Fruit fly (Drosophila melanogaster): ENCODE results near the gene mamo.

Gene mamo

DNA sequence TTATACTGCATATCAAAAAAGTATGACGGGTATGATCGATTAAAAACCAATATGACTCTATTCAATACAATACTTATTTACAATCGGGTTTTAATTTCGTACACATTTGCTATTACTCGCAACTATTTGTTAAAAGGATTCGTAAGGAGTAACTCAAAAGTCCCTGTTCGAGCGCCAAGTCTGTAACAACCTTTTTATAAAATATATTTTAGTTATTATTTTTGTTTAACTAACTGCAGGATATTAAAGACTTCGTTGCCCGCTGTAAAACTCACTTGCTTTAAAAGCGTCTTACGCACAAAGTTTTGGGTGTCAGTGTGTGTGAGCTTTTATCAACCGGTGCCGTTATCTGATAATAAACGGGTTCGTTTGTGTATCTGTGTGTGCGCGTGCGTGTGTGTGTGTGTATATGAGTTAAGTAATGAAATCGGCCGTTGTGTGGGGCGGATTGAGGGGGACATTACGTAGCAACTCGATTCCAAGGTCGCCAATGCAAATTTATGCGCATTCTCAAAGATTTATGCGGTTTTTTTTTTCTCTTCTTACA is 99.4 kb downstream of the mamo start:
- TF ChIP-seq ovo (GFP tag; optimal IDR thresholded peaks at IDR 0.05): peak; percentile 89
- peak; percentile 30 for TF ChIP-seq CG7101 (tag; optimal IDR thresholded peaks at IDR 0.05)
- peak; percentile 31 for TF ChIP-seq CG14711 (tag; optimal IDR thresholded peaks at IDR 0.05)
- TF ChIP-seq Mnt (GFP tag; optimal IDR thresholded peaks at IDR 0.05): no peak
- TF ChIP-seq CG7045 (GFP tag; optimal IDR thresholded peaks at IDR 0.05): no peak
- no peak for TF ChIP-seq cnc (optimal IDR thresholded peaks at IDR 0.05)
- no peak for TF ChIP-seq cic (GFP tag; optimal IDR thresholded peaks at IDR 0.05)
- TF ChIP-seq Crg-1 (GFP tag; optimal IDR thresholded peaks at IDR 0.05): no peak
- TF ChIP-seq CG11617 (GFP tag; optimal IDR thresholded peaks at IDR 0.05): no peak
- TF ChIP-seq Hr96 (GFP tag; optimal IDR thresholded peaks at IDR 0.05): no peak

DNA sequence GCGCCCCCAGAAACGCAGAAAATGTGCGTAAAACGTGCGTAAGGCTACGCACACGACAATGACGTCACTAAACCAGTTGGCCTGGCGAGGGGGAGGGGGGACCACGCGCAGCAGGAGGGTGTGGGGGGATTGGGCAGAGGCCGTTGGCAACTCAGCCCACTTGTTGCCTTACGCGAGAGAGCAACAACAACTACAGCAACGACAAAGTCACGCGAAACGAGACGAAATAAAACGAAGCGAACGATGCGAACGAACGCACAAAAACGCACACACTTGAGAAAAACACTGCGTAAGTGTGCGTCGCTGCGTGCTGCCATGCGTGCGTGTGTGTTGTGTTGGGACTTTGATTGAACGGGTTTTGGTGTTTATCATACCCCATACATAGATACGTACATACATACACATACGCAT is 99.9 kb downstream of the mamo start:
- TF ChIP-seq kay (GFP tag; ENCODE audit: borderline replicate concordance) (peak; percentile 25), pad (GFP tag; optimal IDR thresholded peaks at IDR 0.05) (no peak), Crg-1 (GFP tag; optimal IDR thresholded peaks at IDR 0.05) (no peak)

DNA sequence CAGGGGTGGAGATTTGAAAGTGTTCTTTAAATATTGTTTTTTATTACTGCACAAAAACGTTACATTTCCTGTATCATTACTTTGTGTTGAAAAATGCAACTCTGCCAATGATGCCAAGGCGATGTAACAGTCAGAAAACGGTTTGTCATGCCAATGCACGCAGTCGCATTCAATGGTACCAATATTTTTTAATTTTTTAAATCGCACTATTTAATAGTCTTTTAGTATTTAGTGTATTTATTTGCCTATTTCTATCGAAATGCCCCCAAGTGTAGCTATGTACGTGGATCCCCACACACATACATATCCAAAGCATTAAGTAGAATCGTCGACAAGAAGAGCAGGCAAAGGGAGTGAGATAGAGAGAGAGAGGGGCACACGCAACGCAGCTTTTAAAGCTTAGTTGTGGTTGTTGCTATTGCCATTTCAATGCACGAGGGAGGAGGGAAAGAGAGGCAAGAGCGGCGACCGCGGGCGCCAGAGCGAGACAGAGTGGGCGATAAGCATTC is 101.1 kb downstream of the mamo start:
- TF ChIP-seq CG12768 (GFP tag; optimal IDR thresholded peaks at IDR 0.05): peak; percentile 17
- TF ChIP-seq CG1620 (GFP tag; optimal IDR thresholded peaks at IDR 0.05): no peak
- TF ChIP-seq Hr96 (GFP tag; optimal IDR thresholded peaks at IDR 0.05): peak; percentile 55
- TF ChIP-seq kay (GFP tag; ENCODE audit: borderline replicate concordance): no peak
- TF ChIP-seq cic (GFP tag; optimal IDR thresholded peaks at IDR 0.05): no peak
- TF ChIP-seq toe (GFP tag; optimal IDR thresholded peaks at IDR 0.05): peak; percentile 24
- TF ChIP-seq cnc (optimal IDR thresholded peaks at IDR 0.05): no peak
- peak; percentile 77 for TF ChIP-seq CG7045 (GFP tag; optimal IDR thresholded peaks at IDR 0.05)
- TF ChIP-seq Mnt (GFP tag; optimal IDR thresholded peaks at IDR 0.05): peak; percentile 51
- peak; percentile 45 for TF ChIP-seq CG5204 (GFP tag; optimal IDR thresholded peaks at IDR 0.05)
- TF ChIP-seq CG14711 (tag; optimal IDR thresholded peaks at IDR 0.05): peak; percentile 62
- TF ChIP-seq Crg-1 (GFP tag; optimal IDR thresholded peaks at IDR 0.05): no peak
- peak; percentile 52 for TF ChIP-seq tj (GFP tag; optimal IDR thresholded peaks at IDR 0.05)
- peak; percentile 50 for TF ChIP-seq CG11617 (GFP tag; optimal IDR thresholded peaks at IDR 0.05)
- TF ChIP-seq Clk (GFP tag; optimal IDR thresholded peaks at IDR 0.05): no peak
- peak; percentile 62 for TF ChIP-seq CG7101 (tag; optimal IDR thresholded peaks at IDR 0.05)
- TF ChIP-seq ovo (GFP tag; optimal IDR thresholded peaks at IDR 0.05): no peak
- TF ChIP-seq CG33017 (tag; optimal IDR thresholded peaks at IDR 0.05): peak; percentile 28
- TF ChIP-seq pad (GFP tag; optimal IDR thresholded peaks at IDR 0.05): peak; percentile 47
- no peak for TF ChIP-seq bab1 (GFP tag; optimal IDR thresholded peaks at IDR 0.05)

DNA sequence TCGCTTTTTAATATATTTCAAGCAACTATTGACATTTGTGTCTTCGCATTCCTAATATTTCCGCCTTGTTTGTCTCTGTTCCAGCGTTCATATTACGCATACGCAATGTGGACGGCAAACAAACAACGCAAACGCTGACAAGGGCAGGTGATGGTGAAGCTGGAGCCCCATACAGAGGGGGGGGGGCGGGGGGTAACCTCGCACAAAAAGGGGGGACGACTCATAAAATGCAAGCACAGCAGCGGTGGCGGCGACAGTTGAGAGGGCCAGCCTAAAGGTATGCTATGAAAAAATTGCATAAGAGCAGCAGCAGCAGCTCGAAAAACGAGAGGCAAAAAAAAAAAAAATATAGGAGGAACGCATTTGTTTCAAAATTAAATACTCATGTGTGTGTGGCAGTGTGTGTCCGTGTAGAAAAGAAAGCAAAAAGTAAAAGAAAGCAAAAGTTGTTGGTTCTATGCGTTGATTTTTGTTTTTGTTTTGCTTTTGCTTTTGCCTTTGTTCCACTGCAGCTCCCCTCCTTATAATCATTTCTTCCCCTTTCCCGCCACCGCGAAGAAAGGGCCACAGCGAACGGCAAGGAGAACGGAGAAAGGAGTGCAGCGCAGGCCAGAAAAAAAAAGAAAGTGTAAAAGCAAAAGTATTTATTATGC is 111.0 kb downstream of the mamo start:
- TF ChIP-seq cic (GFP tag; optimal IDR thresholded peaks at IDR 0.05): no peak
- TF ChIP-seq bab1 (GFP tag; optimal IDR thresholded peaks at IDR 0.05): no peak
- no peak for TF ChIP-seq Mnt (GFP tag; optimal IDR thresholded peaks at IDR 0.05)
- no peak for TF ChIP-seq CG7045 (GFP tag; optimal IDR thresholded peaks at IDR 0.05)
- TF ChIP-seq ovo (GFP tag; optimal IDR thresholded peaks at IDR 0.05): no peak
- peak; percentile 69 for TF ChIP-seq tj (GFP tag; optimal IDR thresholded peaks at IDR 0.05)
- no peak for TF ChIP-seq CG12768 (GFP tag; optimal IDR thresholded peaks at IDR 0.05)

DNA sequence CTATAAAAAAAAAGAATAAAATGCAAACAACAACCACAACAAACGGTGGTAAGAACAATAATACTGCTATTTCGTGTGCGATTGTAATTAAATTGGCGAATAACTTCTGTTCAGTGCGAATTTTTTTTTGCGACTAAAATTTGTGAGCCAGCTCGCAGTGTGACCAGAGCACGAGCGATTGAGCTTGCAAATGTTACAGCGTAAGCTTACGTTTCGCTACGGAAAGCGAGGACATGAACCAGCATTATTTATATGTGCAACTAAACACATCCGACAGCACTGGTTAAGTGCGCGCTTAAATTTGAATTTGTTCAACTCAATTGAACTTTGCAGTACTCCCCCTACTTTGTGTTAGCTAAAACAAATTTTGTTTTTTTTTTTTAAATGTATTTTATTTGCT is 144.6 kb downstream of the mamo start, which contains the start of gene AMPdeam:
AMPdeam (minus strand) TSS at position 139 of the 400 bp plus-strand sequence.
- peak; percentile 14 for TF ChIP-seq toe (GFP tag; optimal IDR thresholded peaks at IDR 0.05)
- TF ChIP-seq cic (GFP tag; optimal IDR thresholded peaks at IDR 0.05): peak; percentile 41
- peak; percentile 65 for TF ChIP-seq Crg-1 (GFP tag; optimal IDR thresholded peaks at IDR 0.05)
- peak; percentile 31 for TF ChIP-seq tj (GFP tag; optimal IDR thresholded peaks at IDR 0.05)
- TF ChIP-seq CG11617 (GFP tag; optimal IDR thresholded peaks at IDR 0.05): peak; percentile 36
- TF ChIP-seq Clk (GFP tag; optimal IDR thresholded peaks at IDR 0.05): no peak
- no peak for TF ChIP-seq CG5204 (GFP tag; optimal IDR thresholded peaks at IDR 0.05)
- TF ChIP-seq pad (GFP tag; optimal IDR thresholded peaks at IDR 0.05): peak; percentile 53
- TF ChIP-seq CG7101 (tag; optimal IDR thresholded peaks at IDR 0.05): peak; percentile 76
- peak; percentile 85 for TF ChIP-seq bab1 (GFP tag; optimal IDR thresholded peaks at IDR 0.05)
- TF ChIP-seq ovo (GFP tag; optimal IDR thresholded peaks at IDR 0.05): no peak
- peak; percentile 75 for TF ChIP-seq CG1620 (GFP tag; optimal IDR thresholded peaks at IDR 0.05)
- peak; percentile 53 for TF ChIP-seq CG14711 (tag; optimal IDR thresholded peaks at IDR 0.05)
- peak; percentile 21 for TF ChIP-seq CG33017 (tag; optimal IDR thresholded peaks at IDR 0.05)
- TF ChIP-seq CG7045 (GFP tag; optimal IDR thresholded peaks at IDR 0.05): no peak
- TF ChIP-seq Mnt (GFP tag; optimal IDR thresholded peaks at IDR 0.05): peak; percentile 69

DNA sequence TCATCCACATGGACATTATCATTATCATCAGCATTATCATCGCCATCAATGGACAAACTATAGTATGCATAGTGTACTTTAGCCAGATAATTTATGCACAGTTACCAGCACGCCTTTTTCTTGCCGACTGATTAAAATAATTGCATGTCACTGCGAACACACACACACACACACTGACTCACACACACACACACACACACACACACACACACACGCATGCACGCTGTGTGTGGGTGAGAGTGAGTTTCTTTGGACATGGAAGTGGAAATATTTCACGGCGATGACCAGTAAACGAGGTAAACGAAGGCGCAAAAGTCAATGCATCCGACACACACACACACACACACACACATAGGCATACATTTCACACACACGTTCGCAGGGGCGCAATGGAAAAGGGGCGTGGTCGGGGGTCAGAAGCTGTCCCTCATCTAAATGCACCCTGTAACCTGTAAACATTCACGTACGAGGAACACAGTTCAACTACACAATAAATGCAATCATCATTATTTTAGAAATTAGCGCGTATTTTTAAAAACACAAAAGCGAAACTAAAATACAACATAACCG is 145.9 kb downstream of the mamo start:
- TF ChIP-seq CG7101 (tag; optimal IDR thresholded peaks at IDR 0.05) (peak; percentile 26), cic (GFP tag; optimal IDR thresholded peaks at IDR 0.05) (peak; percentile 64), pad (GFP tag; optimal IDR thresholded peaks at IDR 0.05) (no peak), ovo (GFP tag; optimal IDR thresholded peaks at IDR 0.05) (peak; percentile 34), CG7045 (GFP tag; optimal IDR thresholded peaks at IDR 0.05) (no peak), CG12768 (GFP tag; optimal IDR thresholded peaks at IDR 0.05) (peak; percentile 24), CG1620 (GFP tag; optimal IDR thresholded peaks at IDR 0.05) (no peak), bab1 (GFP tag; optimal IDR thresholded peaks at IDR 0.05) (peak; percentile 23), kay (GFP tag; ENCODE audit: borderline replicate concordance) (peak; percentile 40), Clk (GFP tag; optimal IDR thresholded peaks at IDR 0.05) (no peak), Hr96 (GFP tag; optimal IDR thresholded peaks at IDR 0.05) (no peak), Mnt (GFP tag; optimal IDR thresholded peaks at IDR 0.05) (peak; percentile 43), tj (GFP tag; optimal IDR thresholded peaks at IDR 0.05) (no peak), Crg-1 (GFP tag; optimal IDR thresholded peaks at IDR 0.05) (no peak), CG14711 (tag; optimal IDR thresholded peaks at IDR 0.05) (peak; percentile 11), cnc (optimal IDR thresholded peaks at IDR 0.05) (peak; percentile 81 to 85)

Data from whole organism, adult.